Fruit fly (Drosophila melanogaster): ENCODE results near the gene BBS5.
A peak's percentile ranks its signal among the peaks of the same experiment; 100 is the strongest.

DNA sequence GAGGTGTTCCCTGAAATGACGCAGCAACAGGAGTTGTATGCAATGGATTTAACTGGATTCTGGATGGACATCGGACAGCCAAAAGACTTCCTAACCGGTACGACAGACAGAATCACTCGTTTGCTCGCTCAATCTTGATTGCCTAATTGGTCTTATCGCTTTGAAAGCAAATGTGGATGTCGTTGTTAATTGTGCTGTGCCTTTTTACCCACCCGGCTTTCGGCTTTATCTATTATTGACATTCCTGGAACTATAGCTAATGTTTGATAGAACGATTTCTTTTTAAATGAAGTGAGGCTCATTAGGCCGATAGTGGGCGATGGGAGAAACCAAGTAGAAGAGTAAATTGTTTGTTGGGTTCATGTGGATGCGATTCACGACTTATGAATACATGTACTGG, 1.4 kb upstream of the BBS5 start:
- TF ChIP-seq CG6854 (GFP tag; optimal IDR thresholded peaks at IDR 0.05) (no peak), ranshi (GFP tag; IDR thresholded peaks at IDR 0.05) (no peak), CG15479 (GFP tag; optimal IDR thresholded peaks at IDR 0.05) (peak; percentile 13), CG10431 (GFP tag; optimal IDR thresholded peaks at IDR 0.05) (no peak), CG8478 (optimal IDR thresholded peaks at IDR 0.05) (no peak), sisA (GFP tag; IDR thresholded peaks at IDR 0.05) (no peak), CG18476 (GFP tag; optimal IDR thresholded peaks at IDR 0.05) (no peak), Trl (optimal IDR thresholded peaks at IDR 0.05) (no peak), Trl (GFP tag; optimal IDR thresholded peaks at IDR 0.05) (no peak), vfl (GFP tag; optimal IDR thresholded peaks at IDR 0.05) (no peak), bigmax (GFP tag; optimal IDR thresholded peaks at IDR 0.05) (no peak), p53 (GFP tag; optimal IDR thresholded peaks at IDR 0.05) (no peak), phol (tag; optimal IDR thresholded peaks at IDR 0.05) (no peak)
